Fruit fly (Drosophila melanogaster): ENCODE results near the gene CG32683.

The CG32683 gene

dm6 chrX:10463056-10463710 lies 8.5 kb upstream of the CG32683 start (continued):
- TF ChIP-seq CG18599 (GFP tag; optimal IDR thresholded peaks at IDR 0.05) (peak; percentile 16), cwo (GFP tag; optimal IDR thresholded peaks at IDR 0.05) (no peak), MESR4 (GFP tag; optimal IDR thresholded peaks at IDR 0.05) (peak; percentile 12), Dek (tag; optimal IDR thresholded peaks at IDR 0.05) (no peak), jumu (GFP tag; optimal IDR thresholded peaks at IDR 0.05) (peak; percentile 1), zfh2 (GFP tag; optimal IDR thresholded peaks at IDR 0.05) (peak; percentile 25), h (optimal IDR thresholded peaks at IDR 0.05) (no peak), CG2678 (tag; optimal IDR thresholded peaks at IDR 0.05) (no peak), CG3407 (GFP tag; optimal IDR thresholded peaks at IDR 0.05) (no peak), CG10321 (GFP tag; IDR thresholded peaks at IDR 0.05) (peak; percentile 63; the same call in 1 of the 2 replicates), odd (GFP tag; optimal IDR thresholded peaks at IDR 0.05) (no peak), Elba2 (GFP tag; optimal IDR thresholded peaks at IDR 0.05) (peak; percentile 35), CG12744 (GFP tag; optimal IDR thresholded peaks at IDR 0.05) (no peak), YL-1 (GFP tag; optimal IDR thresholded peaks at IDR 0.05) (peak; percentile 28), ATbp (GFP tag; optimal IDR thresholded peaks at IDR 0.05) (no peak), shn (GFP tag; optimal IDR thresholded peaks at IDR 0.05) (peak; percentile 20), mam (GFP tag; optimal IDR thresholded peaks at IDR 0.05) (peak; percentile 13), Myb (GFP tag; optimal IDR thresholded peaks at IDR 0.05) (peak; percentile 47), nmo (GFP tag; optimal IDR thresholded peaks at IDR 0.05) (peak; percentile 22), CG17186 (GFP tag; optimal IDR thresholded peaks at IDR 0.05) (peak; percentile 61), cas (GFP tag; IDR thresholded peaks at IDR 0.05) (no peak), al (GFP tag; IDR thresholded peaks at IDR 0.05) (no peak), amos (GFP tag; IDR thresholded peaks at IDR 0.05; ENCODE audit: partially characterized antibody) (peak; percentile 59), pho (GFP tag; optimal IDR thresholded peaks at IDR 0.05) (no peak), ken (GFP tag; IDR thresholded peaks at IDR 0.05) (no peak), CTCF (GFP tag; optimal IDR thresholded peaks at IDR 0.05) (peak; percentile 24), gcm2 (GFP tag; optimal IDR thresholded peaks at IDR 0.05) (no peak), CG3065 (GFP tag; optimal IDR thresholded peaks at IDR 0.05) (no peak), slbo (GFP tag; IDR thresholded peaks at IDR 0.05) (peak; percentile 31), pnt (GFP tag; optimal IDR thresholded peaks at IDR 0.05) (peak; percentile 20), inv (GFP tag; IDR thresholded peaks at IDR 0.05; ENCODE audit: partially characterized antibody) (0 out of 2 replicates have a peak, but pooled peaks have one; percentile 27), CG7556 (GFP tag; optimal IDR thresholded peaks at IDR 0.05) (no peak), Bgb (GFP tag; IDR thresholded peaks at IDR 0.05; ENCODE audit: partially characterized antibody) (peak; percentile 68; the same call in 1 of the 2 replicates), CG17829 (tag; optimal IDR thresholded peaks at IDR 0.05) (peak; percentile 14), CG12942 (GFP tag; optimal IDR thresholded peaks at IDR 0.05) (no peak), CG5245 (GFP tag; optimal IDR thresholded peaks at IDR 0.05) (no peak), Atf6 (GFP tag; IDR thresholded peaks at IDR 0.05) (0 out of 2 replicates have a peak, but pooled peaks have one; percentile 29), sr (GFP tag; IDR thresholded peaks at IDR 0.05) (no peak), CG1602 (GFP tag; optimal IDR thresholded peaks at IDR 0.05) (no peak), chn (GFP tag; optimal IDR thresholded peaks at IDR 0.05) (no peak), CG2712 (tag; optimal IDR thresholded peaks at IDR 0.05) (peak; percentile 39), HmgZ (tag; optimal IDR thresholded peaks at IDR 0.05) (peak; percentile 38), CG31441 (GFP tag; IDR thresholded peaks at IDR 0.05) (no peak), sob (GFP tag; IDR thresholded peaks at IDR 0.05) (0 out of 2 replicates have a peak, but pooled peaks have one; percentile 21), CG32767 (GFP tag; IDR thresholded peaks at IDR 0.05) (no peak), bab2 (GFP tag; optimal IDR thresholded peaks at IDR 0.05) (no peak), ato (GFP tag; IDR thresholded peaks at IDR 0.05; ENCODE audit: partially characterized antibody) (peak; percentile 25; the same call in 1 of the 2 replicates), CG10274 (GFP tag; optimal IDR thresholded peaks at IDR 0.05) (no peak), pan (optimal IDR thresholded peaks at IDR 0.05) (no peak), pan (GFP tag; optimal IDR thresholded peaks at IDR 0.05 in 1 of 2, IDR thresholded peaks at IDR 0.05 in 1 of 2) (no peak), Opbp (GFP tag; IDR thresholded peaks at IDR 0.05; ENCODE audit: partially characterized antibody) (peak; percentile 71; the same call in 2 of the 3 replicates)

Data from whole organism, embryonic.